Worm (Caenorhabditis elegans): ENCODE data around the gene C05C9.3.
A peak's percentile ranks its signal among the peaks of the same experiment; 100 is the strongest.

- no peak for TF ChIP-seq ZK546.5 (tag; optimal IDR thresholded peaks at IDR 0.05)
- TF ChIP-seq fos-1 (tag; optimal IDR thresholded peaks at IDR 0.05), result no peak
- TF ChIP-seq jun-1 (tag; optimal IDR thresholded peaks at IDR 0.05), result no peak
- TF ChIP-seq mxl-3 (GFP tag; optimal IDR thresholded peaks at IDR 0.05), result peak; percentile 63
- no peak for TF ChIP-seq daf-8 (GFP tag; IDR thresholded peaks at IDR 0.05)
- TF ChIP-seq lin-39 (tag; optimal IDR thresholded peaks at IDR 0.05), result no peak
- TF ChIP-seq ama-1 (optimal IDR thresholded peaks at IDR 0.05), result no peak
- no peak for TF ChIP-seq fkh-10 (GFP tag; optimal IDR thresholded peaks at IDR 0.05)
Observed at ce11 chrX:11190443-11190842, 37.8 kb upstream of the C05C9.3 start.

Measured in whole organism, L4 larva.